Worm (Caenorhabditis elegans): Measurements from ENCODE around the gene noca-2.

DNA sequence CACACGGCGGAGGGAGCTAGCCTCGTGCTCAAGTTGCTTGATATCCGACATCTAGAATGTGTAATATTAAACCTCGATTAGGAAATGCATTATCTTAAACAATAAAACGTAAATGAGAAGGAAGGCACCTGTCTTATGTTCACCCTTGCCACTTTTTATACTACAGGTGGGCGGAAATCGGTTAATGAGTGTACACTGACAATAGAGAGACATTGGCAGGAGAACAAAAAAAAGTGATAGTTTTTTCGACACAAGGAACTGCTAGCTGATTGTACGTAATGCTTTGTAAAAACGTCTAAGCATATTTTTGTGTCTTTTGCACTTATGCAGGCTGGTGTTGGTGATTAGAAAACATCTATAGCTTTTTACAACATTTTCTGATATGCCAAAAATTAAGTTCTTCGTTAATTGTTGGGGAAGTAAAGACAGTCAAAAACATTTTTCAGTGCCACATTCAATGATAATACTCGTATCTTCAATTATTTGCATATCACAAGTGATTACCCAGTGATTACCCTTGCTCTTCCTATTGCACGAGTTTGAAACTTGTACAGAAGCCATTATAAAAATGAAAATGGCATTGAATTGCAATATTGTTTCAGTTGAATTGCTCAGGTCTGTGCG is 45.4 kb downstream of the noca-2 start, which contains the start of gene col-180:
- TF ChIP-seq tag-97 (GFP tag; IDR thresholded peaks at IDR 0.05) (no peak), php-3 (GFP tag; IDR thresholded peaks at IDR 0.05) (no peak), duxl-1 (tag; optimal IDR thresholded peaks at IDR 0.05; ENCODE audit: poor library complexity) (no peak), nhr-102 (tag; optimal IDR thresholded peaks at IDR 0.05) (no peak), mep-1 (tag; optimal IDR thresholded peaks at IDR 0.05) (no peak), egl-43 (GFP tag; IDR thresholded peaks at IDR 0.05) (no peak)

Data from whole organism, L4 larva.